Fruit fly (Drosophila melanogaster): ENCODE measurements around the gene ND-B8.
A peak's percentile ranks its signal among the peaks of the same experiment; 100 is the strongest.

The ND-B8 gene

DNA sequence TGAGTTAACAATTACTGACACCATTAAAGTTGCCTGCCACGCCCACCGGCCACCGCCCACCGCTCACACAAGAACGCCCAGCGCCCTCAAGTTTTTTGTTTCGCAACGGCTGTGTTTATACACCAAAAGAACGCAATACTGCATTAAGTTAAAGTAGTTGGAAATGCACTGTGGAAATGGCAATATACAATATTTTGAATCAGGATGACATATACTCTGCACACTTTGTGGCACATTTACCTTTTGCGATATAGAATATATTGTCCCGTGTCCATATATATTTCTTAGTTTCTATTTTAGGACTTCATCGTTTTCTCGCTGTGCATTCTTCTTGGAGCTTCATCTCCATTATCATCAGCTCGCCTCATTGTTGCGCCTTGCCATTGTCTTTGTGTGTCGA is 38.3 kb upstream of the ND-B8 start (continued):
- TF ChIP-seq CG11762 (GFP tag; optimal IDR thresholded peaks at IDR 0.05; ENCODE audit: insufficient read depth), result peak; percentile 11
- TF ChIP-seq eg (GFP tag; IDR thresholded peaks at IDR 0.05), result peak; percentile 45; the same call in 1 of the 3 replicates
- peak; percentile 18 for TF ChIP-seq CG34406 (GFP tag; optimal IDR thresholded peaks at IDR 0.05)
- TF ChIP-seq svp (GFP tag), result peak; percentile 54
- TF ChIP-seq CG7368 (GFP tag; optimal IDR thresholded peaks at IDR 0.05), result peak; percentile 33
- TF ChIP-seq topi (GFP tag; optimal IDR thresholded peaks at IDR 0.05), result peak; percentile 26
- peak; percentile 48 for TF ChIP-seq pdm3 (GFP tag; optimal IDR thresholded peaks at IDR 0.05)
- TF ChIP-seq CG9139 (GFP tag; optimal IDR thresholded peaks at IDR 0.05), result no peak
- no peak for TF ChIP-seq CG3032 (tag; optimal IDR thresholded peaks at IDR 0.05)
- peak in 1 of 2 experiments; percentile 33 for TF ChIP-seq ss (GFP tag; optimal IDR thresholded peaks at IDR 0.05)
- TF ChIP-seq spab (GFP tag; optimal IDR thresholded peaks at IDR 0.05), result peak; percentile 31
- no peak for TF ChIP-seq Eip93F (GFP tag; optimal IDR thresholded peaks at IDR 0.05)
- TF ChIP-seq cyc (GFP tag; optimal IDR thresholded peaks at IDR 0.05), result peak; percentile 32
- TF ChIP-seq CG8119 (GFP tag; IDR thresholded peaks at IDR 0.05), result 0 out of 3 replicates have a peak, but pooled peaks have one; percentile 24
- no peak for TF ChIP-seq dac (GFP tag; optimal IDR thresholded peaks at IDR 0.05)
- TF ChIP-seq CG3919 (GFP tag; optimal IDR thresholded peaks at IDR 0.05), result peak; percentile 53
- peak; percentile 27 for TF ChIP-seq CG6808 (GFP tag; optimal IDR thresholded peaks at IDR 0.05)
- peak in 1 of 2 experiments; percentile 5 for TF ChIP-seq salr (GFP tag; optimal IDR thresholded peaks at IDR 0.05)
- TF ChIP-seq CG10631 (GFP tag; optimal IDR thresholded peaks at IDR 0.05), result peak; percentile 43
- no peak for TF ChIP-seq CG11902 (GFP tag; optimal IDR thresholded peaks at IDR 0.05)
- TF ChIP-seq CG6792 (GFP tag; optimal IDR thresholded peaks at IDR 0.05), result peak; percentile 26
- TF ChIP-seq fkh (GFP tag; optimal IDR thresholded peaks at IDR 0.05), result no peak
- no peak for TF ChIP-seq esn (GFP tag; optimal IDR thresholded peaks at IDR 0.05)

DNA sequence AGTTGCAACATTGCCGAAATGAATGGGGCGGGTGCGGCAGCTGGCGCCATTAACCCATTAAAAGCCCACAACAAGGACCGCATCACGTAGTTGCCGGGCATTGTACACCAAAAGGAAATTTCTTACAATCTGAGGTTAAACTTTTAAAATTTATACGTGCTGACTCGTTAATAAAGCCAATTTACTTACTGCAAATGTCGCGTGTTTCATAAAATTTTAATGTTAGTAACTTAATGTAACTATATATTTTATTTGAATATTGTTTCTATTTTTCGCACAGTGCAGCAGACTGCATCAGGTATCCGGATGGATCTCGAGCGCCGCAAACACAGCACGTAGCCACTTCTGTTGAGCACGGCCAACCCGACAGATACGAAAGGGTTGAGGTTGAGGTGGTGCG is 37.5 kb upstream of the ND-B8 start:
- peak; percentile 4 for TF ChIP-seq Smox (GFP tag; optimal IDR thresholded peaks at IDR 0.05)
- peak; percentile 51; the same call in 2 of the 3 replicates for TF ChIP-seq eg (GFP tag; IDR thresholded peaks at IDR 0.05)
- no peak for TF ChIP-seq Lpt (GFP tag; optimal IDR thresholded peaks at IDR 0.05)
- TF ChIP-seq topi (GFP tag; optimal IDR thresholded peaks at IDR 0.05), result peak; percentile 20
- peak; percentile 41; the same call in 1 of the 3 replicates for TF ChIP-seq CG8119 (GFP tag; IDR thresholded peaks at IDR 0.05)
- TF ChIP-seq spab (GFP tag; optimal IDR thresholded peaks at IDR 0.05), result peak; percentile 34
- TF ChIP-seq CG32006 (GFP tag; optimal IDR thresholded peaks at IDR 0.05), result peak; percentile 51
- peak; percentile 43 for TF ChIP-seq Met (GFP tag; optimal IDR thresholded peaks at IDR 0.05)
- peak; percentile 18 for TF ChIP-seq cyc (GFP tag; optimal IDR thresholded peaks at IDR 0.05)
- TF ChIP-seq vri (GFP tag; optimal IDR thresholded peaks at IDR 0.05), result no peak
- TF ChIP-seq CG6854 (GFP tag; optimal IDR thresholded peaks at IDR 0.05), result no peak
- TF ChIP-seq CG11902 (GFP tag; optimal IDR thresholded peaks at IDR 0.05), result no peak
- TF ChIP-seq Eip75B (GFP tag; optimal IDR thresholded peaks at IDR 0.05), result peak; percentile 33
- TF ChIP-seq Sox15 (GFP tag; optimal IDR thresholded peaks at IDR 0.05), result no peak
- TF ChIP-seq net (GFP tag; optimal IDR thresholded peaks at IDR 0.05), result no peak
- TF ChIP-seq dac (GFP tag; optimal IDR thresholded peaks at IDR 0.05), result no peak
- TF ChIP-seq CG10631 (GFP tag; optimal IDR thresholded peaks at IDR 0.05), result peak; percentile 37
- peak; percentile 66 for TF ChIP-seq svp (GFP tag)
- TF ChIP-seq CG34406 (GFP tag; optimal IDR thresholded peaks at IDR 0.05), result peak; percentile 4
- peak; percentile 55 for TF ChIP-seq dsx (GFP tag; optimal IDR thresholded peaks at IDR 0.05; ENCODE audit: poor library complexity, severe bottlenecking)
- peak; percentile 48; the same call in 1 of the 3 replicates for TF ChIP-seq CG6163 (GFP tag; IDR thresholded peaks at IDR 0.05)
- no peak for TF ChIP-seq Sox14 (GFP tag; optimal IDR thresholded peaks at IDR 0.05)
- no peak for TF ChIP-seq salr (GFP tag; optimal IDR thresholded peaks at IDR 0.05)
- no peak for TF ChIP-seq Blimp-1 (GFP tag; optimal IDR thresholded peaks at IDR 0.05)
- no peak for TF ChIP-seq Hr39 (GFP tag; optimal IDR thresholded peaks at IDR 0.05)
- peak; percentile 25 for TF ChIP-seq CG8319 (GFP tag; optimal IDR thresholded peaks at IDR 0.05)
- TF ChIP-seq CG11762 (GFP tag; optimal IDR thresholded peaks at IDR 0.05; ENCODE audit: insufficient read depth), result no peak
- peak; percentile 20 for TF ChIP-seq CG6792 (GFP tag; optimal IDR thresholded peaks at IDR 0.05)
- TF ChIP-seq pdm3 (GFP tag; optimal IDR thresholded peaks at IDR 0.05), result peak; percentile 31
- TF ChIP-seq CG9139 (GFP tag; optimal IDR thresholded peaks at IDR 0.05), result peak; percentile 20
- no peak for TF ChIP-seq fd85E (GFP tag; optimal IDR thresholded peaks at IDR 0.05)
- peak; percentile 51 for TF ChIP-seq CG15336 (GFP tag; IDR thresholded peaks at IDR 0.05)
- TF ChIP-seq esn (GFP tag; optimal IDR thresholded peaks at IDR 0.05), result peak; percentile 44
- TF ChIP-seq ss (GFP tag; optimal IDR thresholded peaks at IDR 0.05), result peak; percentile 24 to 60
- TF ChIP-seq CG16779 (tag; optimal IDR thresholded peaks at IDR 0.05), result peak; percentile 19
- TF ChIP-seq Sox102F (GFP tag; optimal IDR thresholded peaks at IDR 0.05), result no peak
- peak; percentile 26 for TF ChIP-seq CG1621 (tag; optimal IDR thresholded peaks at IDR 0.05)
- peak; percentile 61 for TF ChIP-seq CG10669 (GFP tag; optimal IDR thresholded peaks at IDR 0.05)
- peak; percentile 10 for TF ChIP-seq fd59A (GFP tag; optimal IDR thresholded peaks at IDR 0.05)
- peak; percentile 52 for TF ChIP-seq Ets96B (tag; optimal IDR thresholded peaks at IDR 0.05)
- peak; percentile 42 for TF ChIP-seq CG3919 (GFP tag; optimal IDR thresholded peaks at IDR 0.05)
